Worm (Caenorhabditis elegans) whole organism, early embryonic: ENCODE results near the gene irld-18.

Experiments
- B0310.2 ChIP-seq: sonication (generic microtip); optimal IDR thresholded peaks from 2 replicates; lab custom pipeline; 2016; ENCODE audit warnings: mild to moderate bottlenecking, missing genetic modification characterization, missing compliant biosample characterization
- F13C5.2 ChIP-seq: sonication (generic microtip); optimal IDR thresholded peaks from 2 replicates; lab custom pipeline; 2017; ENCODE audit warnings: mild to moderate bottlenecking, missing genetic modification characterization, inconsistent platforms, missing compliant biosample characterization
- aly-1 ChIP-seq: sonication (generic microtip); optimal IDR thresholded peaks from 2 replicates; lab custom pipeline; 2016; ENCODE audit warnings: missing genetic modification characterization, missing compliant biosample characterization
- ama-1 ChIP-seq: fragments of 150-350 bp; optimal IDR thresholded peaks from 2 replicates; lab custom pipeline; 2014
- ceh-13 ChIP-seq: fragments of 200-800 bp; sonication (Bioruptor generic); optimal IDR thresholded peaks from 2 replicates; lab custom pipeline; 2018; ENCODE audit warnings: mild to moderate bottlenecking, missing genetic modification characterization, missing compliant biosample characterization
- ceh-36 ChIP-seq: sonication (generic microtip); optimal IDR thresholded peaks from 2 replicates; lab custom pipeline; 2016; ENCODE audit warnings: missing genetic modification characterization, inconsistent platforms, missing compliant biosample characterization
- ets-7 ChIP-seq: sonication (generic microtip); optimal IDR thresholded peaks from 2 replicates; lab custom pipeline; 2016; ENCODE audit warnings: missing genotype, missing genetic modification characterization, missing compliant biosample characterization
- flt-1 ChIP-seq: fragments of 200-800 bp; sonication (Bioruptor generic); IDR thresholded peaks from 2 replicates; pipeline ENCODE4 v1.3.6; 2022; ENCODE audit warnings: missing genetic modification characterization, missing compliant biosample characterization
- hmbx-1 ChIP-seq: sonication (generic microtip); optimal IDR thresholded peaks from 2 replicates; lab custom pipeline; 2016; ENCODE audit warnings: mild to moderate bottlenecking, missing genetic modification characterization, missing compliant biosample characterization
- hmg-4 ChIP-seq: fragments of 200-800 bp; sonication (Bioruptor generic); optimal IDR thresholded peaks from 2 replicates; lab custom pipeline; 2018; ENCODE audit warnings: mild to moderate bottlenecking, missing genetic modification characterization, missing compliant biosample characterization
- hnd-1 ChIP-seq: sonication (generic microtip); optimal IDR thresholded peaks from 2 replicates; lab custom pipeline; 2016; ENCODE audit warnings: missing genetic modification characterization, missing compliant biosample characterization
- pes-1 ChIP-seq: fragments of 200-800 bp; sonication (Bioruptor generic); IDR thresholded peaks from 2 replicates; pipeline ENCODE4 v1.3.6; 2022; ENCODE audit warnings: missing genetic modification reagents, missing genetic modification characterization, missing compliant biosample characterization
- scrt-1 ChIP-seq: fragments of 200-800 bp; sonication (Bioruptor generic); IDR thresholded peaks from 2 replicates; pipeline ENCODE4 v1.3.6; 2022; ENCODE audit warnings: missing genetic modification characterization, missing compliant biosample characterization
- sea-1 ChIP-seq: fragments of 200-800 bp; sonication (Bioruptor generic); conservative IDR thresholded peaks from 2 replicates; pipeline ENCODE4 v1.3.6; 2022; ENCODE audit warnings: missing genetic modification characterization, missing compliant biosample characterization
- tbx-11 ChIP-seq: fragments of 200-800 bp; sonication (Bioruptor generic); IDR thresholded peaks from 2 replicates; pipeline ENCODE4 v1.3.6; 2022; ENCODE audit warnings: missing genetic modification characterization, missing compliant biosample characterization
- tbx-37 ChIP-seq: fragments of 200-800 bp; sonication (Bioruptor generic); conservative IDR thresholded peaks from 2 replicates; pipeline ENCODE4 v1.3.6; 2022; ENCODE audit warnings: missing genetic modification reagents, missing genetic modification characterization, missing compliant biosample characterization
- tra-4 ChIP-seq: sonication (generic microtip); optimal IDR thresholded peaks from 2 replicates; lab custom pipeline; 2017; ENCODE audit warnings: missing genetic modification characterization, missing compliant biosample characterization

irld-18 gene

DNA sequence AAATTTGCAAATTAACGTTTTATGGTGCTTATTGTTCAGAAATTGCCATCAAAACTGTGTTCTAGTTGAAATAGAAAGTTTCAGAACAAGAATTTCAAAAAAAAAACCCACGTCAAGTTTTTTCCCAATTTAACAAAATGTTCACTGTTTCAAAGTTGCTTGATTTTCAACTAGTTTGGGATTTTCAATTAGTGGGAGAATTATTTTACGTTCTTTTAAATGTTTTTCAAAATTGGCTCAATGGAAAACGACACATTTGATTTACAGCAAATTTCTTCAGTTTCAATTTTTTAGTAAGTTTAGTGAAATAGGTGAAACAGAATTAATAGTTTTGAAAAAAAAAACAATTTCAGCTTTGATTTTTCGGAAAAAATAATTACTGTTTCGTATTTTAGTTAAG lies 27.8 kb upstream of the irld-18 start:
- TF ChIP-seq tra-4 (tag; lab: Kevin White, UChicago) (no peak), pes-1 (no peak), sea-1 (no peak), tbx-37 (no peak), hmbx-1 (no peak), aly-1 (tag; lab: Kevin White, UChicago) (no peak), ceh-36 (tag; lab: Kevin White, UChicago) (no peak), ceh-13 (GFP tag; lab: Kevin White, UChicago) (no peak), flt-1 (GFP tag; lab: Robert Waterston, UW) (no peak), scrt-1 (GFP tag; lab: Robert Waterston, UW) (no peak), hnd-1 (tag; lab: Kevin White, UChicago) (no peak), B0310.2 (tag; lab: Kevin White, UChicago) (no peak), hmg-4 (GFP tag; lab: Kevin White, UChicago) (no peak)

DNA sequence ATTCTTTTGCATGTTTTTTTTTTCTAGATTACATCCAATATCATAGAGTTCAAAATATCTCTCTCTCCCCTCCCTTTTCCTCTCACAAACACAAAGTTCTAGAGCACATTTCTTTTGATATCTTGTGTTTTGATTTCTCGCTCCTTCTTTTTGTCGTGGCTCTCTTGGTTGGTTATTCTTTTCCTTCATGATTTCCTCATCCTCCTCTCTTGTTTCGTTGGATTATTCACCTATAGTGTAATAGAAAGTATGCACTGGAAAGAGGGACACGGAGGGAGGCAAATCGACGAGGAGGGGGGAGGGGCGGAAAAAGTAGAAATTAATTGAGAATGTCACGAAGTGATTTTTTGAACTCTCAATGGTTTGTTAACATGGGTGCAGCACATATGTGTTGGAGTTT lies 25.6 kb upstream of the irld-18 start:
- TF ChIP-seq scrt-1 (GFP tag; lab: Robert Waterston, UW), result no peak
- no peak for TF ChIP-seq hmbx-1
- TF ChIP-seq sea-1, result no peak
- no peak for TF ChIP-seq ama-1 (lab: Kevin White, UChicago)
- no peak for TF ChIP-seq hmg-4 (GFP tag; lab: Kevin White, UChicago)
- no peak for TF ChIP-seq tbx-11 (GFP tag; lab: Robert Waterston, UW)
- TF ChIP-seq ceh-13 (GFP tag; lab: Kevin White, UChicago), result no peak
- TF ChIP-seq flt-1 (GFP tag; lab: Robert Waterston, UW), result no peak
- TF ChIP-seq ets-7 (tag; lab: Kevin White, UChicago), result no peak
- no peak for TF ChIP-seq pes-1
- no peak for TF ChIP-seq tra-4 (tag; lab: Kevin White, UChicago)
- no peak for TF ChIP-seq B0310.2 (tag; lab: Kevin White, UChicago)
- TF ChIP-seq F13C5.2 (tag; lab: Kevin White, UChicago), result no peak
- no peak for TF ChIP-seq aly-1 (tag; lab: Kevin White, UChicago)

- TF ChIP-seq sea-1, result no peak
- TF ChIP-seq ceh-36 (tag; lab: Kevin White, UChicago), result no peak
- no peak for TF ChIP-seq tbx-11 (GFP tag; lab: Robert Waterston, UW)
- no peak for TF ChIP-seq F13C5.2 (tag; lab: Kevin White, UChicago)
- TF ChIP-seq tbx-37, result no peak
- no peak for TF ChIP-seq flt-1 (GFP tag; lab: Robert Waterston, UW)
- TF ChIP-seq hmg-4 (GFP tag; lab: Kevin White, UChicago), result no peak
- TF ChIP-seq aly-1 (tag; lab: Kevin White, UChicago), result no peak
- no peak for TF ChIP-seq hnd-1 (tag; lab: Kevin White, UChicago)
- TF ChIP-seq scrt-1 (GFP tag; lab: Robert Waterston, UW), result no peak
- no peak for TF ChIP-seq B0310.2 (tag; lab: Kevin White, UChicago)
- TF ChIP-seq pes-1, result no peak
- no peak for TF ChIP-seq ets-7 (tag; lab: Kevin White, UChicago)
- no peak for TF ChIP-seq tra-4 (tag; lab: Kevin White, UChicago)
- TF ChIP-seq ceh-13 (GFP tag; lab: Kevin White, UChicago), result no peak
- no peak for TF ChIP-seq hmbx-1
Observed at ce11 chrIV:14605143-14605542, 24.3 kb upstream of the irld-18 start.

DNA sequence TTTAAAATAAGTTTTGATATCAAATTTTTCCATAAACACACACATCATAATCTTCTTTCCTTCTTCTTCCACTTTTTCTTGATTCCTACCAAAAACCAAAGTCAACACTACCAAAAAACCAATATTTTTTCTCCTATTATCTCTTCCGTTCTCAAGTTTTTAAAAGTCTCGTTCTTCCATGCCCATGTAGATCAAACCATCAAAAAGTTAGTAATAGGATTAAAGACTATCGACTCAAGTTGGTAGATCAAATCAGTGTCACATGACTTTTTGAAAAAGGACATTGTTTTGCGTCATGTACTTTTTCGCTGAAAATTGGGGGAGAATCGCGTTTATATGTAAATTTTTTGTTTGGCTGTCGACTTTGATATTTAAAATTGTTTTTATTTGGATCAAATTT lies 22.2 kb upstream of the irld-18 start:
- no peak for TF ChIP-seq scrt-1 (GFP tag; lab: Robert Waterston, UW)
- no peak for TF ChIP-seq pes-1
- TF ChIP-seq tbx-37, result no peak
- TF ChIP-seq tra-4 (tag; lab: Kevin White, UChicago), result no peak
- no peak for TF ChIP-seq hmg-4 (GFP tag; lab: Kevin White, UChicago)
- no peak for TF ChIP-seq F13C5.2 (tag; lab: Kevin White, UChicago)
- no peak for TF ChIP-seq flt-1 (GFP tag; lab: Robert Waterston, UW)
- no peak for TF ChIP-seq B0310.2 (tag; lab: Kevin White, UChicago)
- TF ChIP-seq ama-1 (lab: Kevin White, UChicago), result no peak
- TF ChIP-seq ets-7 (tag; lab: Kevin White, UChicago), result no peak

- TF ChIP-seq sea-1 (no peak), hmbx-1 (no peak), scrt-1 (GFP tag; lab: Robert Waterston, UW) (no peak), flt-1 (GFP tag; lab: Robert Waterston, UW) (no peak), hnd-1 (tag; lab: Kevin White, UChicago) (no peak), ceh-13 (GFP tag; lab: Kevin White, UChicago) (no peak), tra-4 (tag; lab: Kevin White, UChicago) (no peak), pes-1 (no peak), F13C5.2 (tag; lab: Kevin White, UChicago) (no peak), aly-1 (tag; lab: Kevin White, UChicago) (no peak), tbx-11 (GFP tag; lab: Robert Waterston, UW) (no peak), B0310.2 (tag; lab: Kevin White, UChicago) (no peak), tbx-37 (no peak), hmg-4 (GFP tag; lab: Kevin White, UChicago) (no peak), ets-7 (tag; lab: Kevin White, UChicago) (no peak), ceh-36 (tag; lab: Kevin White, UChicago) (no peak), ama-1 (lab: Kevin White, UChicago) (no peak)
Observed at ce11 chrIV:14599321-14599720, 18.5 kb upstream of the irld-18 start.

- no peak for TF ChIP-seq F13C5.2 (tag; lab: Kevin White, UChicago)
- TF ChIP-seq hmg-4 (GFP tag; lab: Kevin White, UChicago), result no peak
- no peak for TF ChIP-seq ceh-36 (tag; lab: Kevin White, UChicago)
- no peak for TF ChIP-seq tra-4 (tag; lab: Kevin White, UChicago)
- no peak for TF ChIP-seq sea-1
- TF ChIP-seq pes-1, result no peak
- TF ChIP-seq scrt-1 (GFP tag; lab: Robert Waterston, UW), result no peak
Observed at ce11 chrIV:14594249-14594648, 13.4 kb upstream of the irld-18 start.

ce11 chrIV:14587589-14587988 lies 6.8 kb upstream of the irld-18 start:
- TF ChIP-seq pes-1 (no peak), scrt-1 (GFP tag; lab: Robert Waterston, UW) (no peak), hmg-4 (GFP tag; lab: Kevin White, UChicago) (no peak), ceh-36 (tag; lab: Kevin White, UChicago) (no peak), sea-1 (no peak)
